Fruit fly (Drosophila melanogaster) ovary, adult (tissue): ENCODE measurements around the gene PMCA.
"Not testable (repeated sequence)": the region's sequence is repeated elsewhere in the genome, so short reads cannot be mapped to it uniquely, and the experiment has no call there.

ENCODE experiments used
- CG17801 ChIP-seq: fragments of 200-800 bp; optimal IDR thresholded peaks from 2 replicates; lab custom pipeline; 2019; ENCODE audit warnings: missing biosample characterization, mild to moderate bottlenecking, missing genetic modification characterization, moderate library complexity; ENCODE audit not compliant: partially characterized antibody

Gene PMCA

dm6 chr4:306431-307342 is 52.0 kb downstream of the PMCA start, which contains the start of gene Syt7:
Syt7 (minus strand) TSS chr4:306481.
- TF ChIP-seq CG17801 (GFP tag; lab: Kevin White, UChicago), result not testable (repeated sequence)

- no peak for TF ChIP-seq CG17801 (GFP tag; lab: Kevin White, UChicago)
Observed at dm6 chr4:305697-306096, 53.0 kb downstream of the PMCA start.

- TF ChIP-seq CG17801 (GFP tag; lab: Kevin White, UChicago), result no peak
Observed at dm6 chr4:292403-292802, 66.3 kb downstream of the PMCA start.
